Fruit fly (Drosophila melanogaster) whole organism, prepupa: ENCODE results near the gene m.

Source experiments
- CG16779 ChIP-seq: fragments of 200-800 bp; sonication (Bioruptor generic); optimal IDR thresholded peaks from 3 replicates; lab custom pipeline; 2017; ENCODE audit warnings: missing biosample characterization, mild to moderate bottlenecking, missing genetic modification characterization
- CG6808 ChIP-seq: fragments of 200-800 bp; sonication (Bioruptor generic); optimal IDR thresholded peaks from 3 replicates; lab custom pipeline; 2017; ENCODE audit warnings: missing biosample characterization, missing genetic modification characterization, mild to moderate bottlenecking, moderate library complexity, missing genetic modification reagents

dm6 chrX:11704929-11705612, 49.0 kb upstream of the m start, which contains the start of gene CG2444:
- TF ChIP-seq CG16779 = no peak
- TF ChIP-seq CG6808 (GFP tag; lab: Kevin White, UChicago) = no peak
